Worm (Caenorhabditis elegans): ENCODE results near the gene henn-1.

DNA sequence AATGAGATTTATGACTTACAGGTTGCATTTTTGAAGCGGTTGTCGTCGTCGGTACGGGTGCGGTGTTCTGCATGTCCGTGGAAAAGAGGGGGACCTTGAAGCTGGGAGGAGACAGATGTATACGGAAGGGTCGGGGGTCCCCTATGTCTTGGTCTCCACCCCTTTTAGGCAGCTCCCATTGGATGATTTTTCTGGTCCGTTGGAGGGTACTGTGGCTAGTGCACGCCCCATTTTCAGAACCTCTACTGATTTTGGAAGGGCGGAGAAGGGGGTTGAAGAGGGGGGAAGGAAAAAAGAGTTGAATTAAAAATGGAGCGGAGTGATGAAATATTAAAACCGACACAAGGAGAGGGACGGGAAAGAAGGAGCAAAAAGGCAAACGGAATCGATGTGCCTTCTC is 16.2 kb upstream of the henn-1 start, which contains the start of gene unc-86:
- TF ChIP-seq flt-1 (GFP tag; IDR thresholded peaks at IDR 0.05), result no peak
- no peak for TF ChIP-seq ref-1 (GFP tag; conservative IDR thresholded peaks at IDR 0.05)
- TF ChIP-seq ztf-23 (GFP tag; IDR thresholded peaks at IDR 0.05), result no peak
- TF ChIP-seq tab-1 (GFP tag; IDR thresholded peaks at IDR 0.05), result no peak
- no peak for TF ChIP-seq med-1 (GFP tag; optimal IDR thresholded peaks at IDR 0.05; ENCODE audit: insufficient read depth)
- no peak for TF ChIP-seq klf-2 (GFP tag; conservative IDR thresholded peaks at IDR 0.05)
- TF ChIP-seq ztf-29 (GFP tag; IDR thresholded peaks at IDR 0.05), result no peak
